Fruit fly (Drosophila melanogaster): ENCODE results near the gene CG14717.

DNA sequence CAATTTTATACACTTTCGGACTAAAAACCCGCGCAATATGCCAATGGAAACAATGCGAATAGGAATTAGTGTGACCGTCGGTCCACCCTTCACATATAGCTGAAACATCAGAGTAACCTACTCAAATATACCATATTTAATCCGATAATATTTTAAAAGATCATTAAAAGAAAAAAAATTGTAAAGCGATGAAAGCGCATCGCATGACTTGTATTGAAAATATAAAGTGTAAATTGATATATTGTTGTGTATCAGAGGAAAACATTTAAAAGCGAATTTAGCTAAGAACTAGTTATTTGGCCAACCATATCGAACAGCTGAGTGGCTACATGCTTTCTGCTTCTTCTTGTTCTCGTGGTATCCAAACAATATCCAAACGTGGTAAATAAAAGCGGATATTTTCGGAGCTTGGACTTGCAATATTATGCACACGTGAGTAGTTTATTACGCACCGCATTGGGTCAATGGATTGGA lies 45.5 kb downstream of the CG14717 start, which contains the start of the genes Blm and CG14722:
- TF ChIP-seq CTCF (optimal IDR thresholded peaks at IDR 0.05) (no peak), CG8478 (optimal IDR thresholded peaks at IDR 0.05) (no peak)
